Fruit fly (Drosophila melanogaster) whole organism, adult: ENCODE data around the gene Ent3.
A peak's percentile ranks its signal among the peaks of the same experiment; 100 is the strongest.

ENCODE experiments used
- CG11617 ChIP-seq: fragments of 200-800 bp; sonication (Bioruptor generic); optimal IDR thresholded peaks from 2 replicates; lab custom pipeline; 2017; ENCODE audit warnings: mild to moderate bottlenecking, missing biosample characterization, missing genetic modification reagents, missing genetic modification characterization
- CG12768 ChIP-seq: fragments of 200-800 bp; sonication (Bioruptor generic); optimal IDR thresholded peaks from 2 replicates; lab custom pipeline; 2017; ENCODE audit warnings: missing biosample characterization, missing genetic modification characterization, mild to moderate bottlenecking, moderate library complexity, missing genetic modification reagents
- CG14711 ChIP-seq: fragments of 200-800 bp; sonication (Bioruptor generic); optimal IDR thresholded peaks from 2 replicates; lab custom pipeline; 2018; ENCODE audit warnings: missing biosample characterization, mild to moderate bottlenecking, missing genetic modification characterization, moderate library complexity
- CG1620 ChIP-seq: fragments of 200-800 bp; sonication (Bioruptor generic); optimal IDR thresholded peaks from 2 replicates; lab custom pipeline; 2016; ENCODE audit warnings: missing biosample characterization, missing genetic modification characterization
- CG33017 ChIP-seq: fragments of 200-800 bp; sonication (Bioruptor generic); optimal IDR thresholded peaks from 2 replicates; lab custom pipeline; 2018; ENCODE audit warnings: missing biosample characterization, mild to moderate bottlenecking, missing genetic modification characterization, moderate library complexity
- CG5204 ChIP-seq: fragments of 200-800 bp; sonication (Bioruptor generic); optimal IDR thresholded peaks from 2 replicates; lab custom pipeline; 2016; ENCODE audit warnings: missing biosample characterization, missing genetic modification characterization
- CG7045 ChIP-seq: fragments of 200-800 bp; sonication (Bioruptor generic); optimal IDR thresholded peaks from 2 replicates; lab custom pipeline; 2017; ENCODE audit warnings: missing biosample characterization, mild to moderate bottlenecking, missing genetic modification characterization
- CG7101 ChIP-seq: fragments of 200-800 bp; sonication (Bioruptor generic); optimal IDR thresholded peaks from 2 replicates; lab custom pipeline; 2018; ENCODE audit warnings: missing biosample characterization, mild to moderate bottlenecking, missing genetic modification characterization, moderate library complexity
- Clk ChIP-seq: fragments of 200-800 bp; sonication (Bioruptor generic); optimal IDR thresholded peaks from 2 replicates; lab custom pipeline; 2017; ENCODE audit warnings: missing biosample characterization, missing genetic modification characterization
- Crg-1 ChIP-seq: fragments of 200-800 bp; sonication (Bioruptor generic); optimal IDR thresholded peaks from 2 replicates; lab custom pipeline; 2016; ENCODE audit warnings: missing biosample characterization, missing genetic modification characterization
- Hr96 ChIP-seq: fragments of 200-800 bp; sonication (Bioruptor generic); optimal IDR thresholded peaks from 2 replicates; lab custom pipeline; 2016; ENCODE audit warnings: missing biosample characterization, missing genetic modification characterization
- Mnt ChIP-seq: fragments of 200-800 bp; sonication (Bioruptor generic); optimal IDR thresholded peaks from 2 replicates; lab custom pipeline; 2016; ENCODE audit warnings: missing biosample characterization, mild to moderate bottlenecking, missing genetic modification characterization
- bab1 ChIP-seq: fragments of 200-800 bp; sonication (Bioruptor generic); optimal IDR thresholded peaks from 3 replicates; lab custom pipeline; 2019; ENCODE audit warnings: missing biosample characterization, mild to moderate bottlenecking, missing genetic modification characterization, moderate library complexity
- cic ChIP-seq: fragments of 200-800 bp; sonication (Bioruptor generic); optimal IDR thresholded peaks from 2 replicates; lab custom pipeline; 2017; ENCODE audit warnings: missing biosample characterization, mild to moderate bottlenecking, missing genetic modification characterization, moderate library complexity
- cnc ChIP-seq, 2 experiments: fragments of >200 bp; optimal IDR thresholded peaks; 2 replicates each; lab custom pipeline; 2017
- kay ChIP-seq: fragments of 200-800 bp; sonication (Bioruptor generic); peaks from one replicate; lab custom pipeline; 2016; ENCODE audit warnings: missing biosample characterization, missing genetic modification characterization, borderline replicate concordance
- ovo ChIP-seq: fragments of 200-800 bp; sonication (Bioruptor generic); optimal IDR thresholded peaks from 2 replicates; lab custom pipeline; 2016; ENCODE audit warnings: missing biosample characterization, missing genetic modification characterization
- pad ChIP-seq: fragments of 200-800 bp; sonication (Bioruptor generic); optimal IDR thresholded peaks from 3 replicates; lab custom pipeline; 2017; ENCODE audit warnings: missing biosample characterization, missing genetic modification characterization, mild to moderate bottlenecking, moderate library complexity, missing genetic modification reagents
- tj ChIP-seq: fragments of 200-800 bp; sonication (Bioruptor generic); optimal IDR thresholded peaks from 3 replicates; lab custom pipeline; 2017; ENCODE audit warnings: missing biosample characterization, mild to moderate bottlenecking, missing genetic modification characterization, moderate library complexity
- toe ChIP-seq: fragments of 200-800 bp; sonication (Bioruptor generic); optimal IDR thresholded peaks from 2 replicates; lab custom pipeline; 2016; ENCODE audit warnings: missing biosample characterization, missing genetic modification characterization

Gene Ent3

DNA sequence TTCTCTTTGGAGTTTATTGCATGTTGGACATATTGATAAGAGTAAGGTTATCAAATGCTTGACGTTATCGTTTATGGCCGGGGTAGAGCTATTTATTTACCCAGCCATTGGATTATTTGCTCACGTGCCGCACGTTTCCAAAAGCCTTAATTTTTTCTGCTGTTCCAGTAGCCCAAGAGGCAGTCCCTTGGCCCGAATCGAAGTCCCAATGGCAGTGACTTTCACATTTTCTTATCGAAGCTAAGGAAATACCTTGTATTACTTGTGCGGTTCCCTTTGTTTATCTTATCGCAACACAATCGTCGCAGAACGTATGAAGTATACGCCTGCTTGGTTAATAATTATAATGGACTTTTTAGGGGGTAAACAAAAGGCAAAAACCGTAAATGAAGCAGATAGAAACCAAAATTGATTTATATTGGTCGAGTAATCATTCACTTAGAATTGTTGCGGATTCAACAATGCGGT lies 35.9 kb downstream of the Ent3 start, which contains the start of gene CG43894:
TSS of gene CG43894 (plus strand) at position 418 of the 468 bp plus-strand sequence.
- TF ChIP-seq ovo (GFP tag; lab: Kevin White, UChicago) (no peak), bab1 (GFP tag; lab: Kevin White, UChicago) (no peak), CG7045 (GFP tag; lab: Kevin White, UChicago) (peak; percentile 44), CG12768 (peak; percentile 32), pad (GFP tag; lab: Kevin White, UChicago) (no peak), tj (GFP tag; lab: Kevin White, UChicago) (no peak), toe (GFP tag; lab: Kevin White, UChicago) (no peak), Mnt (peak; percentile 21), CG1620 (GFP tag; lab: Kevin White, UChicago) (no peak), Crg-1 (GFP tag; lab: Kevin White, UChicago) (no peak), Hr96 (GFP tag; lab: Kevin White, UChicago) (no peak), Clk (peak; percentile 9), CG14711 (peak; percentile 1), CG11617 (GFP tag; lab: Kevin White, UChicago) (peak; percentile 25), cic (GFP tag; lab: Kevin White, UChicago) (peak; percentile 82), CG7101 (no peak), cnc (optimal IDR thresholded peaks at IDR 0.05; lab: Kevin White, UChicago) (peak in 1 of 2 experiments; percentile 60), kay (GFP tag; lab: Kevin White, UChicago) (peak; percentile 93), CG33017 (tag; lab: Kevin White, UChicago) (peak; percentile 20), CG5204 (GFP tag; lab: Kevin White, UChicago) (peak; percentile 28)

DNA sequence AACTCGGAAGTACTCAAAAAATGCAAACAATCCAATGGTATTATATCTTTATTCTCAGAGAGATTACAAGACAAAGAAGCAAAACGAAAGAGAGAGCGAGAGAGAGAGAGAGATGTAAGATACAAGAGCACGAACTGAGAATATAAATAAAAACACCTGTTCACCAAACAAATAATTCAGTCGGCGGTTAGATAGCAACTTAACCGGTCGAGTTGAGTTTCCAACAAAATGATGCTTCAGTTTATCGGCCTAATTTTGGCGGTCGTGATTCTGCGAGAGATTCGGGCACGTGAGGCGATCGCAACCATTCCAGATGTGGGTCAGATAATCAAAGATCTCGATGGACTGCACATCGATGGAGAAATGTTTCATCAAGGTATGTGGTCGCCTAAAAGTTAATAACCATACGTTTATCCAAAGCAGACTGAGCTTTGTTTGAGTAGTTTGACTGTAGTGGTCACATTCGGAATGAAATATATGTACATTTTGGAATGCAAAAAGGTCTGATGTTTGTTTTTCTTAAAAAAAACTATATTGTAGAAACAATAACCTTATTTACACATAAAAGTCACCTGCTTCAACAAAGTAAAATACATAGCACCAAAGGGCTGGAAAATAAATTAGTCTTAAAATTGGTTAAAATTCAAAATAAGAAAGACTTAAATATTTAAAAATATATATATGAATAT lies 39.2 kb downstream of the Ent3 start, which contains the start of gene CG14118:
TSS of gene CG14118 (plus strand) at position 174 of the 689 bp plus-strand sequence.
- TF ChIP-seq Mnt: no peak
- no peak for TF ChIP-seq Crg-1 (GFP tag; lab: Kevin White, UChicago)

DNA sequence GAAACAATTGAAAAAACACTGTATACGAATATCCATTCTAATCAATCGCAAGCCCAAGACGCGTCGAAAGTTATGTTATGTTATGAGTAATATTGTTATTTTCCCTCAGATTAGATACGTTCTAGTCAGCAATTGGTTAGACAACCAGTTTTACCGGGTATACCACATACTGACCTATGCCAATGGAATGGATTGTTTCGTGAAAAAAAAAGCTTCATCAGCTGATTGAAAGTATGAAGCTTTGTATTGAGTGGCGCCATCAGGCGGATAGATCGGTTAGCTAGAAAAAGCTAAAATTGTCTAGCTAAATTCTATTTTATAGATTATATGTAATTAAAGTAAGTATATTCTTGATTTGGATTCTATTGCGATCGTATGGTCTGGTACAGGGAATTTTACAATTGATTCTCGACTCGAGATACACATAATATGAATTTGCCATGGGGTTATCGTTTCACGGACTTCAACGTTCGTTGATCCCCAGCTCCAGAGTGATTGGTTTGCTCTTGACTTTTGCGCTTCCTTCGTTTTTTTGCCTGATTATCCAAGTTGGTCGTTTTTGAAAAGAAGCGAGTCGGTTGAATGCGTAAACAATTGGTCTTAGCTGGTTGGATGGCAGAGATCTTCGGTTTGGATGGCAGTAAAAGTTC lies 49.3 kb downstream of the Ent3 start, which contains the start of gene CG12520:
TSS of gene CG12520 (minus strand) at position 159 of the 650 bp plus-strand sequence.
- TF ChIP-seq CG7101 (no peak), bab1 (GFP tag; lab: Kevin White, UChicago) (peak; percentile 10), CG1620 (GFP tag; lab: Kevin White, UChicago) (no peak), kay (GFP tag; lab: Kevin White, UChicago) (peak; percentile 89)

DNA sequence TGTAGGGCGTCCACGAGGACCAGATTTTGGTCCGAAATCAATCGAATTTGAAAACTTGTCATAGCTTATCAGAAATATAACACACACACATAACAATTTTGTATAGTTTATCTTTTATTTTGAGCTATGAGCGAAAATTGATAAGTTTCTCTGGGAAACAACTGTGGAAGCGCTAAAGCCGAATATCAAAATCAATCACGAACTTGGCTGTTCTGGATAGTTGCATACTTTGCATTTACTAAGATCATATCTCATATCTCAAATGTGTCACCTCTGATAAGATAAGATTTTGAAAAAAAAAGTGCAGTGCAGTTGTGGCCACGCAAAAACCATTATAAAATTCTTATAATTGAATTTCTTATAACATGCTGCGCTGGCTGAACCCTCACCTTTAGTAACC lies 50.2 kb downstream of the Ent3 start, which contains the start of gene CG32117:
TSS of gene CG32117 (minus strand) at position 101 of the 400 bp plus-strand sequence.
- TF ChIP-seq cic (GFP tag; lab: Kevin White, UChicago) (no peak), CG11617 (GFP tag; lab: Kevin White, UChicago) (no peak), toe (GFP tag; lab: Kevin White, UChicago) (no peak), cnc (optimal IDR thresholded peaks at IDR 0.05; lab: Kevin White, UChicago) (no peak), bab1 (GFP tag; lab: Kevin White, UChicago) (no peak), CG5204 (GFP tag; lab: Kevin White, UChicago) (no peak), pad (GFP tag; lab: Kevin White, UChicago) (no peak), CG1620 (GFP tag; lab: Kevin White, UChicago) (no peak)
